Fruit fly (Drosophila melanogaster) whole organism, embryonic: Measurements from ENCODE around the gene fmt.
A peak's percentile ranks its signal among the peaks of the same experiment; 100 is the strongest.

Experiments used
- Atf6 ChIP-seq: fragments of 200-800 bp; sonication (Bioruptor generic); IDR thresholded peaks from 2 replicates; pipeline ENCODE4 v1.3.6; 2022; ENCODE audit warnings: missing biosample characterization, missing genetic modification characterization
- Bdp1 ChIP-seq: fragments of 200-800 bp; sonication (Bioruptor generic); optimal IDR thresholded peaks from 3 replicates; lab custom pipeline; 2016; ENCODE audit warnings: missing biosample characterization, missing genetic modification characterization
- Bgb ChIP-seq: fragments of 200-800 bp; sonication (Bioruptor generic); IDR thresholded peaks from 2 replicates; pipeline ENCODE4 v1.3.6; 2022; ENCODE audit warnings: missing biosample characterization, missing genetic modification characterization; ENCODE audit not compliant: partially characterized antibody
- CG10462 ChIP-seq: fragments of 200-800 bp; sonication (Bioruptor generic); optimal IDR thresholded peaks from 2 replicates; lab custom pipeline; 2016; ENCODE audit warnings: missing biosample characterization, missing genetic modification characterization
- CG15601 ChIP-seq: fragments of 200-800 bp; sonication (Bioruptor generic); optimal IDR thresholded peaks from 3 replicates; lab custom pipeline; 2019; ENCODE audit warnings: missing biosample characterization, mild to moderate bottlenecking, missing genetic modification characterization, moderate library complexity
- CG17186 ChIP-seq: fragments of 200-800 bp; sonication (Bioruptor generic); optimal IDR thresholded peaks from 3 replicates; lab custom pipeline; 2017; ENCODE audit warnings: missing biosample characterization, missing genetic modification reagents, missing genetic modification characterization
- CG17385 ChIP-seq: fragments of 200-800 bp; sonication (Bioruptor generic); optimal IDR thresholded peaks from 3 replicates; lab custom pipeline; 2018; ENCODE audit warnings: missing biosample characterization, mild to moderate bottlenecking, missing genetic modification characterization
- CG17912 ChIP-seq: fragments of 200-800 bp; sonication (Bioruptor generic); optimal IDR thresholded peaks from 2 replicates; lab custom pipeline; 2018; ENCODE audit warnings: missing biosample characterization, mild to moderate bottlenecking, missing genetic modification characterization
- CG18476 ChIP-seq: fragments of 200-800 bp; sonication (Bioruptor generic); optimal IDR thresholded peaks from 2 replicates; lab custom pipeline; 2016; ENCODE audit warnings: missing biosample characterization, mild to moderate bottlenecking, missing genetic modification characterization
- CG2712 ChIP-seq: fragments of 200-800 bp; optimal IDR thresholded peaks from 3 replicates; lab custom pipeline; 2019; ENCODE audit warnings: missing biosample characterization, mild to moderate bottlenecking, missing genetic modification characterization, moderate library complexity
- CG32767 ChIP-seq: fragments of 200-800 bp; sonication (Bioruptor generic); IDR thresholded peaks from 2 replicates; pipeline ENCODE4 v1.3.6; 2022; ENCODE audit warnings: missing biosample characterization, missing genetic modification characterization
- CG3847 ChIP-seq: fragments of 200-800 bp; sonication (Bioruptor generic); IDR thresholded peaks from 2 replicates; pipeline ENCODE4 v1.3.6; 2022; ENCODE audit warnings: missing biosample characterization, missing genetic modification characterization
- CG4282 ChIP-seq: fragments of 200-800 bp; sonication (Bioruptor generic); optimal IDR thresholded peaks from 2 replicates; lab custom pipeline; 2016; ENCODE audit warnings: missing biosample characterization, missing genetic modification characterization
- CG4360 ChIP-seq: fragments of 200-800 bp; sonication (Bioruptor generic); IDR thresholded peaks from 2 replicates; pipeline ENCODE4 v1.3.6; 2022; ENCODE audit warnings: missing biosample characterization, missing genetic modification characterization
- CG7928 ChIP-seq: fragments of 200-800 bp; sonication (Bioruptor generic); optimal IDR thresholded peaks from 2 replicates; lab custom pipeline; 2017; ENCODE audit warnings: missing biosample characterization, mild to moderate bottlenecking, missing genetic modification characterization
- CG9609 ChIP-seq: fragments of 200-800 bp; sonication (Bioruptor generic); optimal IDR thresholded peaks from 3 replicates; lab custom pipeline; 2016; ENCODE audit warnings: missing biosample characterization, missing genetic modification characterization
- CG9727 ChIP-seq: fragments of 200-800 bp; sonication (Bioruptor generic); optimal IDR thresholded peaks from 3 replicates; lab custom pipeline; 2017; ENCODE audit warnings: missing biosample characterization, mild to moderate bottlenecking, missing genetic modification characterization
- CG9876 ChIP-seq: fragments of 200-800 bp; sonication (Bioruptor generic); optimal IDR thresholded peaks from 2 replicates; lab custom pipeline; 2016; ENCODE audit warnings: missing biosample characterization, missing genetic modification characterization
- Dek ChIP-seq: fragments of 200-800 bp; sonication (Bioruptor generic); optimal IDR thresholded peaks from 3 replicates; lab custom pipeline; 2019; ENCODE audit warnings: missing biosample characterization, mild to moderate bottlenecking, missing genetic modification characterization, moderate library complexity
- Dip2 ChIP-seq: fragments of 200-800 bp; sonication (Bioruptor generic); IDR thresholded peaks from 2 replicates; pipeline ENCODE4 v1.3.6; 2022; ENCODE audit warnings: missing biosample characterization, missing genetic modification characterization
- E2f2 ChIP-seq: fragments of 200-800 bp; sonication (Bioruptor generic); IDR thresholded peaks from 2 replicates; pipeline ENCODE4 v1.3.6; 2022; ENCODE audit warnings: missing biosample characterization, missing genetic modification characterization
- Ets65A ChIP-seq: fragments of 200-800 bp; sonication (Bioruptor generic); peaks from one replicate; lab custom pipeline; 2016; ENCODE audit warnings: missing biosample characterization, missing genetic modification characterization
- Gug ChIP-seq: fragments of 200-800 bp; sonication (Bioruptor generic); IDR thresholded peaks from 4 replicates; pipeline ENCODE4 v1.3.6; 2022; ENCODE audit warnings: missing biosample characterization, missing genetic modification characterization
- Hey ChIP-seq: fragments of 200-800 bp; sonication (Bioruptor generic); optimal IDR thresholded peaks from 3 replicates; lab custom pipeline; 2018; ENCODE audit warnings: missing biosample characterization, mild to moderate bottlenecking, missing genetic modification characterization
- Mad ChIP-seq: fragments of 200-800 bp; sonication (Bioruptor generic); optimal IDR thresholded peaks from 2 replicates; lab custom pipeline; 2016; ENCODE audit warnings: missing biosample characterization, missing genetic modification characterization
- Med ChIP-seq: fragments of 200-800 bp; sonication (Bioruptor generic); peaks from one replicate; lab custom pipeline; 2016; ENCODE audit warnings: missing biosample characterization, missing genetic modification characterization, mild to moderate bottlenecking, inconsistent platforms, moderate library complexity
- Meics ChIP-seq: fragments of 200-800 bp; sonication (Bioruptor generic); optimal IDR thresholded peaks from 2 replicates; lab custom pipeline; 2017; ENCODE audit warnings: missing biosample characterization, mild to moderate bottlenecking, missing genetic modification characterization
- Mes4 ChIP-seq: fragments of 200-800 bp; sonication (Bioruptor generic); optimal IDR thresholded peaks from 2 replicates; lab custom pipeline; 2016; ENCODE audit warnings: missing biosample characterization, missing genetic modification characterization
- NC2β ChIP-seq: fragments of 200-800 bp; sonication (Bioruptor generic); optimal IDR thresholded peaks from 2 replicates; lab custom pipeline; 2016; ENCODE audit warnings: missing biosample characterization, missing genetic modification characterization
- NK7.1 ChIP-seq: fragments of 200-800 bp; sonication (Bioruptor generic); optimal IDR thresholded peaks from 3 replicates; lab custom pipeline; 2016; ENCODE audit warnings: missing biosample characterization, missing genetic modification characterization
- Oli ChIP-seq: fragments of 200-800 bp; sonication (Bioruptor generic); optimal IDR thresholded peaks from 2 replicates; lab custom pipeline; 2018; ENCODE audit warnings: missing biosample characterization, mild to moderate bottlenecking, missing genetic modification characterization, moderate library complexity
- Xbp1 ChIP-seq: fragments of 200-800 bp; sonication (Bioruptor generic); optimal IDR thresholded peaks from 3 replicates; lab custom pipeline; 2016; ENCODE audit warnings: missing biosample characterization, mild to moderate bottlenecking, missing genetic modification characterization
- az2 ChIP-seq: fragments of 200-800 bp; sonication (Bioruptor generic); optimal IDR thresholded peaks from 3 replicates; lab custom pipeline; 2016; ENCODE audit warnings: missing biosample characterization, missing genetic modification characterization
- bbx ChIP-seq: fragments of 200-800 bp; sonication (Bioruptor generic); IDR thresholded peaks from 2 replicates; pipeline ENCODE4 v1.3.6; 2022; ENCODE audit warnings: missing biosample characterization, missing genetic modification characterization; ENCODE audit not compliant: partially characterized antibody
- crol ChIP-seq: fragments of 200-800 bp; sonication (Bioruptor generic); IDR thresholded peaks from 2 replicates; pipeline ENCODE4 v1.3.6; 2022; ENCODE audit warnings: missing biosample characterization, missing genetic modification characterization
- dysf ChIP-seq: fragments of 200-800 bp; sonication (Bioruptor generic); IDR thresholded peaks from 3 replicates; pipeline ENCODE4 v1.3.6; 2022; ENCODE audit warnings: missing biosample characterization, missing genetic modification characterization
- ems ChIP-seq: fragments of 200-800 bp; sonication (Bioruptor generic); optimal IDR thresholded peaks from 3 replicates; lab custom pipeline; 2016; ENCODE audit warnings: missing biosample characterization, missing genetic modification characterization
- gsb-n ChIP-seq: fragments of 200-800 bp; sonication (Bioruptor generic); optimal IDR thresholded peaks from 3 replicates; lab custom pipeline; 2018; ENCODE audit warnings: missing biosample characterization, mild to moderate bottlenecking, missing genetic modification characterization
- nerfin-1 ChIP-seq: fragments of 200-800 bp; sonication (Bioruptor generic); optimal IDR thresholded peaks from 3 replicates; lab custom pipeline; 2019; ENCODE audit warnings: missing biosample characterization, mild to moderate bottlenecking, missing genetic modification characterization, moderate library complexity
- nerfin-2 ChIP-seq: fragments of 200-800 bp; sonication (Bioruptor generic); IDR thresholded peaks from 2 replicates; pipeline ENCODE4 v1.3.6; 2022; ENCODE audit warnings: missing biosample characterization, missing genetic modification characterization; ENCODE audit not compliant: partially characterized antibody
- oc ChIP-seq: fragments of 200-800 bp; sonication (Bioruptor generic); optimal IDR thresholded peaks from 2 replicates; lab custom pipeline; 2018; ENCODE audit warnings: missing biosample characterization, mild to moderate bottlenecking, missing genetic modification characterization, moderate library complexity
- pho ChIP-seq: fragments of 200-800 bp; sonication (Bioruptor generic); optimal IDR thresholded peaks from 2 replicates; lab custom pipeline; 2016; ENCODE audit warnings: missing biosample characterization, missing genetic modification characterization
- pros ChIP-seq: fragments of 200-800 bp; sonication (Bioruptor generic); optimal IDR thresholded peaks from 3 replicates; lab custom pipeline; 2019; ENCODE audit warnings: missing biosample characterization, mild to moderate bottlenecking, missing genetic modification characterization, moderate library complexity
- sens-2 ChIP-seq: fragments of 200-800 bp; sonication (Bioruptor generic); IDR thresholded peaks from 2 replicates; pipeline ENCODE4 v1.3.6; 2022; ENCODE audit warnings: missing biosample characterization, missing genetic modification characterization
- sima ChIP-seq: fragments of 200-800 bp; sonication (Bioruptor generic); optimal IDR thresholded peaks from 2 replicates; lab custom pipeline; 2016; ENCODE audit warnings: missing biosample characterization, missing genetic modification characterization
- tna ChIP-seq: fragments of 200-800 bp; sonication (Bioruptor generic); IDR thresholded peaks from 2 replicates; pipeline ENCODE4 v1.3.6; 2022; ENCODE audit warnings: missing biosample characterization, missing genetic modification characterization; ENCODE audit not compliant: partially characterized antibody
- trh ChIP-seq: fragments of 200-800 bp; sonication (Bioruptor generic); optimal IDR thresholded peaks from 2 replicates; lab custom pipeline; 2016; ENCODE audit warnings: missing biosample characterization, missing genetic modification characterization
- wdn ChIP-seq: fragments of 200-800 bp; sonication (Bioruptor generic); IDR thresholded peaks from 2 replicates; pipeline ENCODE4 v1.3.6; 2022; ENCODE audit warnings: missing biosample characterization, missing genetic modification characterization

Gene fmt

dm6 chr3L:6181776-6182175 is 8.1 kb upstream of the fmt start, which contains the start of gene CG10274 (continued):
- TF ChIP-seq CG9609: peak; percentile 67
- no peak for TF ChIP-seq bbx (GFP tag; lab: Robert Waterston, UW)
- peak; percentile 62 for TF ChIP-seq CG10462 (GFP tag; lab: Kevin White, UChicago)
- TF ChIP-seq wdn: peak; percentile 40; the same call in 1 of the 2 replicates
- TF ChIP-seq dysf (GFP tag; lab: Robert Waterston, UW): peak; percentile 66; the same call in 1 of the 3 replicates
- peak; percentile 56 for TF ChIP-seq CG9876 (GFP tag; lab: Kevin White, UChicago)
- no peak for TF ChIP-seq CG17385
- TF ChIP-seq Mes4 (GFP tag; lab: Kevin White, UChicago): peak; percentile 55
- TF ChIP-seq CG3847 (GFP tag; lab: Robert Waterston, UW): peak; percentile 78
- peak; percentile 69 for TF ChIP-seq Bdp1 (GFP tag; lab: Kevin White, UChicago)
- TF ChIP-seq CG17186 (GFP tag; lab: Kevin White, UChicago): peak; percentile 66
- TF ChIP-seq az2 (GFP tag; lab: Kevin White, UChicago): peak; percentile 79
- TF ChIP-seq NK7.1 (GFP tag; lab: Kevin White, UChicago): no peak
- TF ChIP-seq Hey (tag; lab: Kevin White, UChicago): no peak
- TF ChIP-seq E2f2 (GFP tag; lab: Robert Waterston, UW): peak; percentile 78
- peak; percentile 76 for TF ChIP-seq CG9727 (GFP tag; lab: Kevin White, UChicago)
- TF ChIP-seq Bgb (GFP tag; lab: Robert Waterston, UW): no peak
- peak; percentile 68 for TF ChIP-seq Oli
- TF ChIP-seq Dip2 (GFP tag; lab: Robert Waterston, UW): no peak
- TF ChIP-seq CG2712: peak; percentile 83
- peak; percentile 18 for TF ChIP-seq CG7928 (GFP tag; lab: Kevin White, UChicago)
- peak; percentile 98 for TF ChIP-seq Ets65A
- no peak for TF ChIP-seq CG17912 (GFP tag; lab: Kevin White, UChicago)
- peak; percentile 36 for TF ChIP-seq trh (GFP tag; lab: Kevin White, UChicago)
- peak; percentile 66 for TF ChIP-seq Atf6 (GFP tag; lab: Robert Waterston, UW)
- TF ChIP-seq CG15601 (tag; lab: Kevin White, UChicago): no peak
- TF ChIP-seq, all 482 proteins: peak for 261

dm6 chr3L:6162483-6163128 is 11.1 kb downstream of the fmt start, which contains the start of gene Prdm13:
Prdm13 (plus strand) TSS chr3L:6163127.
- peak; percentile 21; the same call in 1 of the 2 replicates for TF ChIP-seq nerfin-2 (GFP tag; lab: Robert Waterston, UW)
- TF ChIP-seq CG32767 (GFP tag; lab: Robert Waterston, UW): no peak
- peak; percentile 52; the same call in 1 of the 2 replicates for TF ChIP-seq CG4360 (GFP tag; lab: Robert Waterston, UW)
- peak; percentile 72 for TF ChIP-seq pros (GFP tag; lab: Kevin White, UChicago)
- TF ChIP-seq Xbp1: no peak
- no peak for TF ChIP-seq sima (GFP tag; lab: Kevin White, UChicago)
- TF ChIP-seq nerfin-1 (tag; lab: Kevin White, UChicago): peak; percentile 95
- no peak for TF ChIP-seq NC2β (GFP tag; lab: Kevin White, UChicago)
- no peak for TF ChIP-seq pho (GFP tag; lab: Kevin White, UChicago)
- no peak for TF ChIP-seq Med (GFP tag; lab: Kevin White, UChicago)
- TF ChIP-seq sens-2 (GFP tag; lab: Robert Waterston, UW): no peak
- no peak for TF ChIP-seq Meics (GFP tag; lab: Kevin White, UChicago)
- peak; percentile 27; the same call in 1 of the 2 replicates for TF ChIP-seq crol (GFP tag; lab: Robert Waterston, UW)
- TF ChIP-seq tna (GFP tag; lab: Robert Waterston, UW): no peak
- TF ChIP-seq oc: peak; percentile 77
- TF ChIP-seq Dek: no peak
- TF ChIP-seq Gug (GFP tag; lab: Robert Waterston, UW): no peak
- no peak for TF ChIP-seq CG4282 (GFP tag; lab: Kevin White, UChicago)
- TF ChIP-seq Mad (GFP tag; lab: Kevin White, UChicago): no peak
- TF ChIP-seq CG18476: no peak
- TF ChIP-seq gsb-n: peak; percentile 50
- TF ChIP-seq ems (GFP tag; lab: Kevin White, UChicago): no peak
- TF ChIP-seq, all 482 proteins: peak for 7
